Worm (Caenorhabditis elegans) whole organism, L4 larva: ENCODE measurements around the gene C18H9.5.
A peak's percentile ranks its signal among the peaks of the same experiment; 100 is the strongest.

ENCODE experiments used
- D1046.2 ChIP-seq: fragments of 200-800 bp; sonication (Bioruptor generic); IDR thresholded peaks from 2 replicates; pipeline ENCODE4 v1.3.6; 2022; ENCODE audit warnings: missing genetic modification characterization, missing compliant biosample characterization
- F49E8.2 ChIP-seq: sonication (generic microtip); optimal IDR thresholded peaks from 2 replicates; lab custom pipeline; 2016; ENCODE audit warnings: missing compliant biosample characterization, mild to moderate bottlenecking, missing genetic modification characterization, borderline replicate concordance
- R02D3.7 ChIP-seq: fragments of 150-350 bp; sonication (generic microtip); optimal IDR thresholded peaks from 3 replicates; lab custom pipeline; 2014; ENCODE audit warnings: missing biosample characterization, missing genetic modification characterization
- T26A8.4 ChIP-seq: fragments of 200-800 bp; sonication (Bioruptor generic); IDR thresholded peaks from 2 replicates; pipeline ENCODE4 v1.3.6; 2022; ENCODE audit warnings: missing genetic modification characterization, missing compliant biosample characterization
- ZK337.2 ChIP-seq: fragments of 200-800 bp; sonication (Bioruptor generic); IDR thresholded peaks from 2 replicates; pipeline ENCODE4 v1.3.6; 2022; ENCODE audit warnings: missing genetic modification reagents, missing genetic modification characterization, missing compliant biosample characterization
- aha-1 ChIP-seq: fragments of 150-350 bp; peaks from one replicate; lab custom pipeline; 2014; ENCODE audit warnings: missing biosample characterization, missing genetic modification characterization
- aly-2 ChIP-seq: sonication (generic microtip); optimal IDR thresholded peaks from 2 replicates; lab custom pipeline; 2018; ENCODE audit warnings: missing biosample characterization, missing genetic modification characterization
- arid-1 ChIP-seq: fragments of 200-800 bp; sonication (Bioruptor generic); conservative IDR thresholded peaks from 2 replicates; pipeline ENCODE4 v1.3.6; 2022; ENCODE audit warnings: missing genetic modification reagents, missing genetic modification characterization, missing compliant biosample characterization
- attf-4 ChIP-seq: sonication (generic microtip); optimal IDR thresholded peaks from 3 replicates; lab custom pipeline; 2017; ENCODE audit warnings: missing biosample characterization, missing genetic modification characterization
- ceh-20 ChIP-seq: fragments of 200-800 bp; sonication (Bioruptor generic); IDR thresholded peaks from 2 replicates; pipeline ENCODE4 v1.3.6; 2022; ENCODE audit warnings: missing genetic modification reagents, missing genetic modification characterization, missing compliant biosample characterization
- ceh-28 ChIP-seq: fragments of 150-350 bp; optimal IDR thresholded peaks from 2 replicates; lab custom pipeline; 2014; ENCODE audit warnings: missing biosample characterization, missing genetic modification reagents, missing genetic modification characterization
- ceh-32 ChIP-seq: sonication (generic microtip); optimal IDR thresholded peaks from 2 replicates; lab custom pipeline; 2016; ENCODE audit warnings: mild to moderate bottlenecking, missing genetic modification characterization, missing compliant biosample characterization; ENCODE audit not compliant: poor library complexity
- ctbp-1 ChIP-seq: fragments of 200-800 bp; sonication (Bioruptor generic); IDR thresholded peaks from 2 replicates; pipeline ENCODE4 v1.3.6; 2022; ENCODE audit warnings: missing genetic modification reagents, missing genetic modification characterization, missing compliant biosample characterization
- daf-12 ChIP-seq: fragments of 150-350 bp; optimal IDR thresholded peaks from 2 replicates; lab custom pipeline; 2014; ENCODE audit warnings: missing biosample characterization, missing genetic modification reagents, missing genetic modification characterization
- daf-16 ChIP-seq, 3 experiments: sonication (generic microtip); optimal IDR thresholded peaks; 2 replicates each; lab custom pipeline; 2016 to 2017; ENCODE audit warnings: missing genetic modification characterization in 3 of 3, missing genetic modification reagents in 3 of 3, mild to moderate bottlenecking in 2 of 3, missing compliant biosample characterization in 2 of 3, missing biosample characterization in 1 of 3, moderate library complexity in 1 of 3
- daf-8 ChIP-seq: fragments of 200-800 bp; sonication (Bioruptor generic); IDR thresholded peaks from 2 replicates; pipeline ENCODE4 v1.3.6; 2022; ENCODE audit warnings: missing genetic modification characterization, missing compliant biosample characterization
- dmd-6 ChIP-seq: fragments of 200-800 bp; sonication (Bioruptor generic); IDR thresholded peaks from 2 replicates; pipeline ENCODE4 v1.3.6; 2022; ENCODE audit warnings: missing genetic modification reagents, missing genetic modification characterization, missing compliant biosample characterization
- dmd-8 ChIP-seq: fragments of 200-800 bp; sonication (Bioruptor generic); IDR thresholded peaks from 2 replicates; pipeline ENCODE4 v1.3.6; 2022; ENCODE audit warnings: missing genetic modification characterization, missing compliant biosample characterization
- duxl-1 ChIP-seq: sonication (generic microtip); optimal IDR thresholded peaks from 2 replicates; lab custom pipeline; 2016; ENCODE audit warnings: mild to moderate bottlenecking, missing genetic modification characterization, moderate library complexity, missing compliant biosample characterization; ENCODE audit not compliant: poor library complexity
- dve-1 ChIP-seq: sonication (generic microtip); optimal IDR thresholded peaks from 2 replicates; lab custom pipeline; 2017; ENCODE audit warnings: antibody characterized with exemption, mild to moderate bottlenecking, missing genetic modification characterization, missing compliant biosample characterization; ENCODE audit not compliant: insufficient read depth
- egl-27 ChIP-seq: sonication (generic microtip); optimal IDR thresholded peaks from 3 replicates; lab custom pipeline; 2017; ENCODE audit warnings: missing biosample characterization, missing genetic modification reagents, missing genetic modification characterization
- egl-43 ChIP-seq: fragments of 200-800 bp; sonication (Bioruptor generic); IDR thresholded peaks from 2 replicates; pipeline ENCODE4 v1.3.6; 2022; ENCODE audit warnings: missing genetic modification reagents, missing genetic modification characterization, missing compliant biosample characterization
- gei-8 ChIP-seq: fragments of 200-800 bp; sonication (Bioruptor generic); optimal IDR thresholded peaks from 2 replicates; lab custom pipeline; 2018; ENCODE audit warnings: mild to moderate bottlenecking, missing genetic modification characterization, missing compliant biosample characterization
- hlh-11 ChIP-seq: fragments of 200-800 bp; sonication (Bioruptor generic); optimal IDR thresholded peaks from 2 replicates; lab custom pipeline; 2018; ENCODE audit warnings: mild to moderate bottlenecking, missing genetic modification characterization, missing compliant biosample characterization
- hmg-1.1 ChIP-seq: fragments of 200-800 bp; sonication (Bioruptor generic); IDR thresholded peaks from 2 replicates; pipeline ENCODE4 v1.3.6; 2022; ENCODE audit warnings: missing genetic modification reagents, missing genetic modification characterization, missing compliant biosample characterization
- lsy-2 ChIP-seq, 2 experiments: fragments of 150-350 bp in 1 of 2; sonication (generic microtip) in 1 of 2; optimal IDR thresholded peaks; 2 replicates each; lab custom pipeline; 2014 to 2017; ENCODE audit warnings: missing biosample characterization in 2 of 2, missing genetic modification characterization in 2 of 2
- mdt-29 ChIP-seq: fragments of 200-800 bp; sonication (Bioruptor generic); IDR thresholded peaks from 2 replicates; pipeline ENCODE4 v1.3.6; 2022; ENCODE audit warnings: missing genetic modification reagents, missing genetic modification characterization, missing compliant biosample characterization
- mxl-2 ChIP-seq: fragments of 200-800 bp; sonication (Bioruptor generic); conservative IDR thresholded peaks from 2 replicates; pipeline ENCODE4 v1.3.6; 2022; ENCODE audit warnings: missing genetic modification reagents, missing genetic modification characterization, missing compliant biosample characterization
- nhr-11 ChIP-seq: fragments of 150-350 bp; optimal IDR thresholded peaks from 2 replicates; lab custom pipeline; 2014; ENCODE audit warnings: missing biosample characterization, missing genetic modification characterization
- nhr-237 ChIP-seq: sonication (generic microtip); optimal IDR thresholded peaks from 2 replicates; lab custom pipeline; 2017; ENCODE audit warnings: missing biosample characterization, missing genetic modification characterization
- nhr-25 ChIP-seq: sonication (generic microtip); optimal IDR thresholded peaks from 2 replicates; lab custom pipeline; 2017; ENCODE audit warnings: missing genetic modification characterization, mild to moderate bottlenecking, missing compliant biosample characterization, antibody characterized with exemption, moderate library complexity, borderline replicate concordance; ENCODE audit not compliant: insufficient read depth
- nhr-6 ChIP-seq: fragments of 150-350 bp; optimal IDR thresholded peaks from 2 replicates; lab custom pipeline; 2014; ENCODE audit warnings: missing biosample characterization, missing genetic modification characterization
- nhr-77 ChIP-seq: fragments of 150-350 bp; optimal IDR thresholded peaks from 2 replicates; lab custom pipeline; 2014; ENCODE audit warnings: missing biosample characterization, missing genetic modification characterization
- pha-4 ChIP-seq, 2 experiments: fragments of 150-350 bp in 1 of 2; fragments of 200-800 bp in 1 of 2; sonication (Bioruptor generic) in 1 of 2; IDR thresholded peaks in 1 of 2; optimal IDR thresholded peaks in 1 of 2; 2 replicates each; pipeline versions ENCODE4 v1.3.6 to Lab custom; 2014 to 2022; ENCODE audit warnings: missing genetic modification characterization in 2 of 2, missing genetic modification reagents in 2 of 2, missing biosample characterization in 1 of 2, missing compliant biosample characterization in 1 of 2
- rbr-2 ChIP-seq: sonication (generic microtip); optimal IDR thresholded peaks from 2 replicates; lab custom pipeline; 2016; ENCODE audit warnings: missing genotype, missing genetic modification characterization, missing compliant biosample characterization
- set-16 ChIP-seq: fragments of 200-800 bp; sonication (Bioruptor generic); IDR thresholded peaks from 2 replicates; pipeline ENCODE4 v1.3.6; 2022; ENCODE audit warnings: missing genetic modification reagents, missing genetic modification characterization, missing compliant biosample characterization
- snpc-4 ChIP-seq: fragments of 150-350 bp; optimal IDR thresholded peaks from 2 replicates; lab custom pipeline; 2014; ENCODE audit warnings: missing biosample characterization, missing genetic modification characterization
- spr-1 ChIP-seq: sonication (generic microtip); optimal IDR thresholded peaks from 2 replicates; lab custom pipeline; 2016; ENCODE audit warnings: mild to moderate bottlenecking, missing genetic modification characterization, missing compliant biosample characterization
- spr-3 ChIP-seq: fragments of 200-800 bp; sonication (Bioruptor generic); optimal IDR thresholded peaks from 2 replicates; lab custom pipeline; 2018; ENCODE audit warnings: mild to moderate bottlenecking, missing genetic modification characterization, missing compliant biosample characterization
- tra-1 ChIP-seq: fragments of 200-800 bp; sonication (Bioruptor generic); IDR thresholded peaks from 2 replicates; pipeline ENCODE4 v1.3.6; 2022; ENCODE audit warnings: missing genetic modification reagents, missing genetic modification characterization, missing compliant biosample characterization
- unc-130 ChIP-seq: sonication (generic microtip); optimal IDR thresholded peaks from 2 replicates; lab custom pipeline; 2016; ENCODE audit warnings: missing genetic modification reagents, missing genetic modification characterization, missing compliant biosample characterization
- zag-1 ChIP-seq: fragments of 150-350 bp; optimal IDR thresholded peaks from 2 replicates; lab custom pipeline; 2014; ENCODE audit warnings: missing biosample characterization, missing genetic modification characterization
- zfp-3 ChIP-seq: fragments of 200-800 bp; sonication (Bioruptor generic); conservative IDR thresholded peaks from 2 replicates; pipeline ENCODE4 v1.3.6; 2022; ENCODE audit warnings: missing genetic modification reagents, missing genetic modification characterization, missing compliant biosample characterization
- zip-11 ChIP-seq: fragments of 200-800 bp; sonication (Bioruptor generic); IDR thresholded peaks from 2 replicates; pipeline ENCODE4 v1.3.6; 2022; ENCODE audit warnings: missing genetic modification characterization, missing compliant biosample characterization
- zip-2 ChIP-seq: fragments of 150-350 bp; optimal IDR thresholded peaks from 2 replicates; lab custom pipeline; 2014; ENCODE audit warnings: missing biosample characterization, missing genetic modification characterization

Gene C18H9.5

ce11 chrII:6721581-6721980, 26.2 kb upstream of the C18H9.5 start (continued):
- no peak for TF ChIP-seq T26A8.4 (GFP tag; lab: Robert Waterston, UW)
- no peak for TF ChIP-seq egl-43
- no peak for TF ChIP-seq hlh-11 (tag; lab: Kevin White, UChicago)
- TF ChIP-seq ctbp-1 (GFP tag; lab: Robert Waterston, UW) = 0 out of 2 replicates have a peak, but pooled peaks have one; percentile 38
- peak in 1 of 2 experiments; percentile 3 for TF ChIP-seq lsy-2 (tag; optimal IDR thresholded peaks at IDR 0.05; lab: Kevin White, UChicago)
- TF ChIP-seq pha-4 (GFP tag; IDR thresholded peaks at IDR 0.05; lab: Robert Waterston, UW) = no peak; the same call in 1 of the 2 replicates
- TF ChIP-seq pha-4 (tag; optimal IDR thresholded peaks at IDR 0.05; lab: Kevin White, UChicago) = no peak
- peak; percentile 43 for TF ChIP-seq dmd-6 (GFP tag; lab: Robert Waterston, UW)
- TF ChIP-seq daf-16 (GFP tag; optimal IDR thresholded peaks at IDR 0.05; lab: Kevin White, UChicago) = no peak
- no peak for TF ChIP-seq daf-16 (tag; optimal IDR thresholded peaks at IDR 0.05; lab: Kevin White, UChicago)
- no peak for TF ChIP-seq daf-8 (GFP tag; lab: Robert Waterston, UW)
- TF ChIP-seq spr-1 (tag; lab: Kevin White, UChicago) = peak; percentile 21
- no peak for TF ChIP-seq ZK337.2
- TF ChIP-seq attf-4 (tag; lab: Kevin White, UChicago) = no peak
- TF ChIP-seq daf-12 (tag; lab: Kevin White, UChicago) = no peak
- TF ChIP-seq zag-1 (tag; lab: Kevin White, UChicago) = no peak
- TF ChIP-seq rbr-2 = no peak
- TF ChIP-seq unc-130 (GFP tag; lab: Kevin White, UChicago) = peak; percentile 26
- no peak for TF ChIP-seq mxl-2
- 0 out of 2 replicates have a peak, but pooled peaks have one; percentile 33 for TF ChIP-seq tra-1 (GFP tag; lab: Robert Waterston, UW)
- no peak for TF ChIP-seq mdt-29
- TF ChIP-seq ceh-20 (GFP tag; lab: Robert Waterston, UW) = 0 out of 2 replicates have a peak, but pooled peaks have one; percentile 48
- no peak; the same call in 1 of the 2 replicates for TF ChIP-seq set-16 (GFP tag; lab: Robert Waterston, UW)
- no peak for TF ChIP-seq R02D3.7 (tag; lab: Kevin White, UChicago)
- no peak for TF ChIP-seq aha-1
- no peak for TF ChIP-seq aly-2
- TF ChIP-seq nhr-25 (tag; lab: Kevin White, UChicago) = no peak
- TF ChIP-seq nhr-11 (tag; lab: Kevin White, UChicago) = no peak
- TF ChIP-seq zfp-3 = no peak
- TF ChIP-seq zip-11 (GFP tag; lab: Robert Waterston, UW) = no peak
- no peak for TF ChIP-seq ceh-32 (tag; lab: Kevin White, UChicago)
- TF ChIP-seq hmg-1.1 (GFP tag; lab: Robert Waterston, UW) = peak; percentile 68
- 0 out of 2 replicates have a peak, but pooled peaks have one; percentile 71 for TF ChIP-seq dmd-8 (GFP tag; lab: Robert Waterston, UW)
- no peak for TF ChIP-seq nhr-77 (tag; lab: Kevin White, UChicago)
- no peak for TF ChIP-seq ceh-28
- no peak for TF ChIP-seq egl-27 (tag; lab: Kevin White, UChicago)
- no peak for TF ChIP-seq D1046.2 (GFP tag; lab: Robert Waterston, UW)
- TF ChIP-seq spr-3 = no peak
- TF ChIP-seq zip-2 = no peak
- TF ChIP-seq duxl-1 (tag; lab: Kevin White, UChicago) = no peak
- TF ChIP-seq gei-8 (GFP tag; lab: Kevin White, UChicago) = no peak
- TF ChIP-seq snpc-4 (tag; lab: Kevin White, UChicago) = no peak
- peak; percentile 63; the same call in 1 of the 2 replicates for TF ChIP-seq arid-1 (GFP tag; lab: Robert Waterston, UW)
- peak; percentile 16 for TF ChIP-seq dve-1
- no peak for TF ChIP-seq nhr-6
- no peak for TF ChIP-seq nhr-237
- TF ChIP-seq F49E8.2 (tag; lab: Kevin White, UChicago) = no peak
- TF ChIP-seq, all 104 proteins: peak for 23
